Worm (Caenorhabditis elegans) whole organism, L2 larva: ENCODE data around the gene C34F11.5.

Experiments
- elt-1 ChIP-seq: fragments of 150-350 bp; optimal IDR thresholded peaks from 2 replicates; lab custom pipeline; 2014; ENCODE audit warnings: missing biosample characterization, missing genetic modification characterization
- lin-11 ChIP-seq: fragments of 150-350 bp; sonication (generic microtip); optimal IDR thresholded peaks from 2 replicates; lab custom pipeline; 2014; ENCODE audit warnings: missing biosample characterization, missing genetic modification characterization, inconsistent platforms, mixed read lengths
- lsy-2 ChIP-seq, 2 experiments: fragments of 150-350 bp in 1 of 2; sonication (generic microtip) in 1 of 2; optimal IDR thresholded peaks; 2 replicates each; lab custom pipeline; 2014 to 2017; ENCODE audit warnings: missing biosample characterization in 2 of 2, missing genetic modification characterization in 2 of 2
- ztf-1 ChIP-seq: fragments of 200-800 bp; sonication (Bioruptor generic); conservative IDR thresholded peaks from 2 replicates; pipeline ENCODE4 v1.3.6; 2022; ENCODE audit warnings: missing genetic modification characterization, missing compliant biosample characterization
- ztf-4 ChIP-seq: fragments of 150-350 bp; optimal IDR thresholded peaks from 2 replicates; lab custom pipeline; 2014; ENCODE audit warnings: missing biosample characterization, missing genetic modification characterization

ce11 chrII:5220648-5221047, 25.0 kb downstream of the C34F11.5 start:
- no peak for TF ChIP-seq lin-11
- no peak for TF ChIP-seq lsy-2 (tag; optimal IDR thresholded peaks at IDR 0.05; lab: Kevin White, UChicago)
- no peak for TF ChIP-seq elt-1 (tag; lab: Kevin White, UChicago)
- TF ChIP-seq ztf-4 (tag; lab: Kevin White, UChicago) = no peak
- no peak for TF ChIP-seq ztf-1 (GFP tag; lab: Robert Waterston, UW)
